Fruit fly (Drosophila melanogaster) whole organism, pupa: ENCODE data around the gene CG10171.

Experiments used
- CG12605 ChIP-seq: fragments of 200-800 bp; sonication (Bioruptor generic); IDR thresholded peaks from 2 replicates; pipeline ENCODE4 v1.3.6; 2022; ENCODE audit warnings: missing biosample characterization, missing genetic modification characterization
- CG13204 ChIP-seq: fragments of 200-800 bp; sonication (Bioruptor generic); optimal IDR thresholded peaks from 2 replicates; lab custom pipeline; 2018; ENCODE audit warnings: missing biosample characterization, mild to moderate bottlenecking, missing genetic modification characterization, moderate library complexity
- CG4496 ChIP-seq: fragments of 200-800 bp; sonication (Bioruptor generic); IDR thresholded peaks from 3 replicates; pipeline ENCODE4 v1.3.6; 2022; ENCODE audit warnings: missing biosample characterization, missing genetic modification characterization
- Pif1B ChIP-seq: fragments of 200-800 bp; sonication (Bioruptor generic); optimal IDR thresholded peaks from 3 replicates; lab custom pipeline; 2016; ENCODE audit warnings: missing biosample characterization, missing genetic modification characterization
- fd96Ca ChIP-seq: fragments of 200-800 bp; sonication (Bioruptor generic); IDR thresholded peaks from 3 replicates; pipeline ENCODE4 v1.3.6; 2022; ENCODE audit warnings: missing biosample characterization, missing genetic modification characterization

DNA sequence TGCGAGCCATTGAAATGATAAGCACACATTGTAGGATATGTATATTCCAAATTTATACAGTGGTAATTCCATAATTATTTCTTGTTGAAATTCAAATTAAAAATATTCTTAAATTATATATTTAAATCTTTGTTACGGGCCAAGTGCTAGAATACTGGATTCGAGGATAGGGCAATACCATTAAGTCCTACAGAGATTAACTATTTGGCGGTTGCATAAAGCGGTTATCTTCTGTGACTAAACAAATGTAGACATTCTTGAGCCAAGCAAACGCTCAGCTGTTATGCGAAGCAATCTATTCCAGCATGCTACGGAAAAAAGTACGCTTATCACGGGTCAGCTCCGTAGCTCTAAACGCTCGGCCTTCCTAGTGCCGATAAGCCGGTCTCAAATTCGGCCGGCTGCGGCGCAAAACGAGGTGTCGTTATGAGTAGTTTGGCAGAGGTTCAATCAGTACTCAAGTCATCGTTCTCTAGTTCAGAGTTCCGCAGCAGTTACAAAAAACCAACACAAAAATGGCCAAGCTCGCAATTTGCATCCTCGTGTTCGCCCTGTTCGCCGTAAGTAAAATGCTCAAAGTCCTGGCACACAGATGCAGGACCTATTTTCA, 31.5 kb downstream of the CG10171 start, which contains the start of gene Nplp2:
- no peak for TF ChIP-seq CG12605
- TF ChIP-seq CG13204 (GFP tag; lab: Kevin White, UChicago): no peak
- TF ChIP-seq fd96Ca (GFP tag; lab: Robert Waterston, UW): no peak
- TF ChIP-seq CG4496 (GFP tag; lab: Robert Waterston, UW): no peak
- no peak for TF ChIP-seq Pif1B (GFP tag; lab: Kevin White, UChicago)
